Worm (Caenorhabditis elegans): Measurements from ENCODE around the gene F16B12.6.

DNA sequence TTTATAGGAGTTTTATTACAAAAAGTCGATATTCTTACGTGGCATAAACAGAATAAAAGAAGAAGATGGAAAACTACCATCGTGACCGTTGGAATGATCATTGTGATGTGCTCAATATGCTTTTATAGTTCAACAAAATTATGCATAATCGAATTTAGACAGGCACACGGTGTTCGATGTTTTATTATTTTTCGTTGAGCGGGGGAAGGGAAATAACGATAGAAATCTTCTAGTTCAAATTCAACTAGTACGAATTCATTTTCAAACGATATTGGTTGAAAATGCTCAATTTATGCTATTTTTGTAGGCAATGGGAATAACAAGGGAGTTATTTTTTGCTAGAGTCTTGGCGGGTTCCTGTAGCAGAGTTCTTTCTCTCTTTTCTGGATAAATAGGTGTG lies 23.5 kb upstream of the F16B12.6 start, which contains the start of gene C33G3.5:
- TF ChIP-seq klf-2 (GFP tag; conservative IDR thresholded peaks at IDR 0.05) (no peak), ztf-23 (GFP tag; IDR thresholded peaks at IDR 0.05) (no peak), ztf-29 (GFP tag; IDR thresholded peaks at IDR 0.05) (no peak), ref-1 (GFP tag; conservative IDR thresholded peaks at IDR 0.05) (no peak), flt-1 (GFP tag; IDR thresholded peaks at IDR 0.05) (no peak), med-1 (GFP tag; optimal IDR thresholded peaks at IDR 0.05; ENCODE audit: insufficient read depth) (no peak), tab-1 (GFP tag; IDR thresholded peaks at IDR 0.05) (no peak)
